Fruit fly (Drosophila melanogaster): ENCODE measurements around the gene CG6683.

CG6683 gene

DNA sequence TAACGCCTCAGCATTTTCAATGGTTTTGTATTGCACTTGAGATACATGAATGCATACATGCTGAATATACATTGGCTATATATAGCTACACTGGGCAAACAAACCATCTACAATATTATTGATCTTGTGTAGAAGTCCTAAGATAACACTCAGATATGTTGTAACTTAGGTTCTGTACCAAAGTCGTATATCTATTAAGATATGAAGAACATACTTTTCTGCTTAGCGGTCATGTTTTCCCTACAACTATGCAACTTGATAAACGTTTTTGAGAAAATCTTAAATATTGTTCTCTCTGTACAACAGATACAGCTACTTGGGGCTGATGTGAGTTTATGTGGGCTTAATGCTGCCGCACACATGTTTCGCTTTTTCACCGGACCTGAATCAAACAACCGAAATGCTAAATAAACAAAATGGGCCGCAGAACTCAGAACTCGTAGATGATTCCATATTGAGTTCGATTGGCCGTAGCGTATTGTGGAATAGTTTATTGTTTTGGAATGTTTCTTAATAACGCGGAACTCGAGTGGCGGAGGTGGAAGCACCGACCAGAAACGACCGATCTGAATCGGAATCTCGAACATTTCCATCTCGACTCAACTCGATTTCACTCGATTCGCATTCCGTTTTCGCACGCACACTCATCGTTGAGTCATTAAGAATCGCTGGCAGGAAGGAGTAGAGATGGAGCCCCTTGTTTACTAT, 34.6 kb upstream of the CG6683 start (continued):
- TF ChIP-seq cato (GFP tag; optimal IDR thresholded peaks at IDR 0.05; ENCODE audit: borderline replicate concordance) (peak; percentile 36), CG4360 (GFP tag; IDR thresholded peaks at IDR 0.05) (peak; percentile 10; the same call in 1 of the 2 replicates), jumu (GFP tag; optimal IDR thresholded peaks at IDR 0.05) (peak; percentile 9), CG11247 (GFP tag; IDR thresholded peaks at IDR 0.05) (no peak), CG11504 (tag; optimal IDR thresholded peaks at IDR 0.05) (peak; percentile 58), Blimp-1 (GFP tag; optimal IDR thresholded peaks at IDR 0.05) (peak; percentile 73), CG15073 (GFP tag; optimal IDR thresholded peaks at IDR 0.05) (no peak), CG3847 (GFP tag; IDR thresholded peaks at IDR 0.05) (0 out of 2 replicates have a peak, but pooled peaks have one; percentile 6), CG10654 (GFP tag; optimal IDR thresholded peaks at IDR 0.05) (no peak), CG7963 (GFP tag; IDR thresholded peaks at IDR 0.05; ENCODE audit: partially characterized antibody) (no peak), CG7786 (GFP tag; optimal IDR thresholded peaks at IDR 0.05) (peak; percentile 0), CG17829 (tag; optimal IDR thresholded peaks at IDR 0.05) (peak; percentile 67), CG3407 (GFP tag; optimal IDR thresholded peaks at IDR 0.05) (peak; percentile 53), CG1603 (tag; optimal IDR thresholded peaks at IDR 0.05) (peak; percentile 77), Dref (GFP tag; IDR thresholded peaks at IDR 0.05) (no peak), Nf-YB (GFP tag; optimal IDR thresholded peaks at IDR 0.05) (peak; percentile 29), Vsx1 (GFP tag; optimal IDR thresholded peaks at IDR 0.05) (peak; percentile 67), CG12744 (GFP tag; optimal IDR thresholded peaks at IDR 0.05) (no peak), rib (GFP tag; IDR thresholded peaks at IDR 0.05) (no peak), CG11695 (GFP tag; IDR thresholded peaks at IDR 0.05) (peak; percentile 53; the same call in 2 of the 3 replicates), pnt (GFP tag; optimal IDR thresholded peaks at IDR 0.05) (peak; percentile 41), CG4424 (GFP tag; optimal IDR thresholded peaks at IDR 0.05) (peak; percentile 50), ase (GFP tag; IDR thresholded peaks at IDR 0.05) (0 out of 3 replicates have a peak, but pooled peaks have one; percentile 43), CG13624 (GFP tag; optimal IDR thresholded peaks at IDR 0.05) (peak; percentile 3), corto (GFP tag; optimal IDR thresholded peaks at IDR 0.05) (no peak), Eip74EF (GFP tag; optimal IDR thresholded peaks at IDR 0.05) (peak in 1 of 2 experiments; percentile 64), Drgx (GFP tag; IDR thresholded peaks at IDR 0.05) (0 out of 2 replicates have a peak, but pooled peaks have one; percentile 35), hb (GFP tag; IDR thresholded peaks at IDR 0.05; ENCODE audit: partially characterized antibody) (no peak), CG5180 (GFP tag; optimal IDR thresholded peaks at IDR 0.05) (peak; percentile 38), crc (GFP tag; optimal IDR thresholded peaks at IDR 0.05) (no peak), Mrtf (GFP tag; IDR thresholded peaks at IDR 0.05) (no peak), Optix (GFP tag; IDR thresholded peaks at IDR 0.05) (no peak), inv (GFP tag; IDR thresholded peaks at IDR 0.05; ENCODE audit: partially characterized antibody) (no peak), danr (GFP tag; IDR thresholded peaks at IDR 0.05) (no peak; the same call in 1 of the 2 replicates), Hey (tag; optimal IDR thresholded peaks at IDR 0.05) (no peak), onecut (GFP tag; IDR thresholded peaks at IDR 0.05) (peak; percentile 16; the same call in 1 of the 2 replicates), kah (GFP tag; optimal IDR thresholded peaks at IDR 0.05) (peak; percentile 61), Hr39 (optimal IDR thresholded peaks at IDR 0.05) (no peak), CG12071 (GFP tag; optimal IDR thresholded peaks at IDR 0.05) (peak; percentile 42), org-1 (GFP tag; optimal IDR thresholded peaks at IDR 0.05) (peak; percentile 50), Lhr (GFP tag; optimal IDR thresholded peaks at IDR 0.05) (peak; percentile 11), Fer1 (GFP tag; optimal IDR thresholded peaks at IDR 0.05) (peak; percentile 29), zen (tag; optimal IDR thresholded peaks at IDR 0.05) (peak; percentile 21), CG18764 (GFP tag; optimal IDR thresholded peaks at IDR 0.05) (peak; percentile 35), CG15479 (GFP tag; optimal IDR thresholded peaks at IDR 0.05) (no peak), Dp (GFP tag; optimal IDR thresholded peaks at IDR 0.05) (no peak), CG2199 (GFP tag; IDR thresholded peaks at IDR 0.05) (peak; percentile 11; the same call in 1 of the 3 replicates), CG16863 (GFP tag; optimal IDR thresholded peaks at IDR 0.05) (peak; percentile 11), abd-A (tag; optimal IDR thresholded peaks at IDR 0.05) (peak; percentile 20)
